Fruit fly (Drosophila melanogaster) whole organism, pupa: ENCODE measurements around the gene pyd3.

Experiments used
- CG10348 ChIP-seq: fragments of 200-800 bp; sonication (Bioruptor generic); IDR thresholded peaks from 2 replicates; pipeline ENCODE4 v1.3.6; 2022; ENCODE audit warnings: missing biosample characterization, missing genetic modification characterization
- CG12605 ChIP-seq: fragments of 200-800 bp; sonication (Bioruptor generic); IDR thresholded peaks from 2 replicates; pipeline ENCODE4 v1.3.6; 2022; ENCODE audit warnings: missing biosample characterization, missing genetic modification characterization
- CG17806 ChIP-seq: fragments of 200-800 bp; sonication (Bioruptor generic); optimal IDR thresholded peaks from 2 replicates; lab custom pipeline; 2018; ENCODE audit warnings: missing biosample characterization, mild to moderate bottlenecking, missing genetic modification characterization, moderate library complexity
- CG8159 ChIP-seq: fragments of 200-800 bp; sonication (Bioruptor generic); optimal IDR thresholded peaks from 3 replicates; lab custom pipeline; 2018; ENCODE audit warnings: missing biosample characterization, mild to moderate bottlenecking, missing genetic modification characterization, moderate library complexity
- Ets98B ChIP-seq: fragments of 200-800 bp; sonication (Bioruptor generic); IDR thresholded peaks from 2 replicates; pipeline ENCODE4 v1.3.6; 2022; ENCODE audit warnings: missing biosample characterization, missing genetic modification characterization
- Pif1A ChIP-seq: fragments of 200-800 bp; sonication (Bioruptor generic); optimal IDR thresholded peaks from 3 replicates; lab custom pipeline; 2016; ENCODE audit warnings: missing biosample characterization, missing genetic modification characterization
- Pif1B ChIP-seq: fragments of 200-800 bp; sonication (Bioruptor generic); optimal IDR thresholded peaks from 3 replicates; lab custom pipeline; 2016; ENCODE audit warnings: missing biosample characterization, missing genetic modification characterization
- fd96Ca ChIP-seq: fragments of 200-800 bp; sonication (Bioruptor generic); IDR thresholded peaks from 3 replicates; pipeline ENCODE4 v1.3.6; 2022; ENCODE audit warnings: missing biosample characterization, missing genetic modification characterization
- gl ChIP-seq: fragments of 200-800 bp; sonication (Bioruptor generic); optimal IDR thresholded peaks from 2 replicates; lab custom pipeline; 2018; ENCODE audit warnings: missing biosample characterization, mild to moderate bottlenecking, missing genetic modification characterization

- TF ChIP-seq CG10348 (GFP tag; lab: Robert Waterston, UW) (no peak), Pif1B (GFP tag; lab: Kevin White, UChicago) (no peak), Pif1A (GFP tag; lab: Kevin White, UChicago) (no peak), fd96Ca (GFP tag; lab: Robert Waterston, UW) (no peak), gl (tag; lab: Kevin White, UChicago) (no peak), CG17806 (no peak), Ets98B (GFP tag; lab: Robert Waterston, UW) (no peak), CG8159 (tag; lab: Kevin White, UChicago) (no peak), CG12605 (no peak)
Observed at dm6 chr3R:7790087-7790486, 40.2 kb upstream of the pyd3 start, which contains the start of gene CG18746.
